Worm (Caenorhabditis elegans): Measurements from ENCODE around the gene T10G3.4.

The T10G3.4 gene

ce11 chrV:13512515-13512914, 28.3 kb upstream of the T10G3.4 start:
- TF ChIP-seq nhr-77 (tag; optimal IDR thresholded peaks at IDR 0.05): no peak
- no peak for TF ChIP-seq nhr-11 (tag; optimal IDR thresholded peaks at IDR 0.05)
- TF ChIP-seq Y55F3AM.14 (GFP tag; optimal IDR thresholded peaks at IDR 0.05): no peak
- no peak for TF ChIP-seq lsy-2 (tag; optimal IDR thresholded peaks at IDR 0.05)
- TF ChIP-seq C34F6.9 (tag; optimal IDR thresholded peaks at IDR 0.05): no peak
- no peak for TF ChIP-seq mdl-1 (tag; optimal IDR thresholded peaks at IDR 0.05)
- no peak for TF ChIP-seq alr-1 (tag; optimal IDR thresholded peaks at IDR 0.05)
- no peak for TF ChIP-seq nhr-12 (tag; optimal IDR thresholded peaks at IDR 0.05)
- no peak for TF ChIP-seq dmd-4 (tag; optimal IDR thresholded peaks at IDR 0.05)
- TF ChIP-seq ZK546.5 (tag; optimal IDR thresholded peaks at IDR 0.05): no peak
- TF ChIP-seq nhr-237 (tag; optimal IDR thresholded peaks at IDR 0.05): no peak
- no peak for TF ChIP-seq egl-27 (tag; optimal IDR thresholded peaks at IDR 0.05)
- no peak for TF ChIP-seq gmeb-1 (tag; optimal IDR thresholded peaks at IDR 0.05)
- TF ChIP-seq lin-39 (tag; optimal IDR thresholded peaks at IDR 0.05): no peak

ce11 chrV:13511618-13512017, 27.4 kb upstream of the T10G3.4 start, which contains the start of gene avr-15:
Gene avr-15 (minus strand): TSS chrV:13511718.
- TF ChIP-seq ztf-4 (tag; optimal IDR thresholded peaks at IDR 0.05): no peak
- no peak for TF ChIP-seq gmeb-1 (tag; optimal IDR thresholded peaks at IDR 0.05)
- no peak for TF ChIP-seq lin-39 (tag; optimal IDR thresholded peaks at IDR 0.05)
- no peak for TF ChIP-seq ama-1 (optimal IDR thresholded peaks at IDR 0.05)

ce11 chrV:13506321-13506720, 22.1 kb upstream of the T10G3.4 start, which contains the start of gene R11G10.4:
Gene R11G10.4 (plus strand): TSS chrV:13506621.
- TF ChIP-seq fos-1 (tag; optimal IDR thresholded peaks at IDR 0.05) (no peak), nhr-10 (tag; optimal IDR thresholded peaks at IDR 0.05) (no peak), sma-3 (GFP tag; optimal IDR thresholded peaks at IDR 0.05) (no peak), ZK546.5 (tag; optimal IDR thresholded peaks at IDR 0.05) (no peak), mbf-1 (tag; optimal IDR thresholded peaks at IDR 0.05) (no peak), peb-1 (tag; optimal IDR thresholded peaks at IDR 0.05) (no peak), ceh-82 (tag; optimal IDR thresholded peaks at IDR 0.05) (no peak), lin-11 (tag; optimal IDR thresholded peaks at IDR 0.05) (no peak), snpc-4 (tag; optimal IDR thresholded peaks at IDR 0.05) (no peak), lsy-2 (tag; optimal IDR thresholded peaks at IDR 0.05) (no peak), lin-13 (GFP tag; optimal IDR thresholded peaks at IDR 0.05) (no peak), Y55F3AM.14 (GFP tag; optimal IDR thresholded peaks at IDR 0.05) (no peak)

ce11 chrV:13499227-13499626, 15.0 kb upstream of the T10G3.4 start:
- TF ChIP-seq F13H6.1 (tag; optimal IDR thresholded peaks at IDR 0.05): no peak
- no peak for TF ChIP-seq nhr-10 (tag; optimal IDR thresholded peaks at IDR 0.05)
- TF ChIP-seq ama-1 (optimal IDR thresholded peaks at IDR 0.05): no peak
- TF ChIP-seq nhr-25 (tag; optimal IDR thresholded peaks at IDR 0.05): no peak
- TF ChIP-seq sma-9 (GFP tag; optimal IDR thresholded peaks at IDR 0.05): no peak
- no peak for TF ChIP-seq sma-9 (tag; optimal IDR thresholded peaks at IDR 0.05)
- TF ChIP-seq lin-11 (tag; optimal IDR thresholded peaks at IDR 0.05): no peak
- TF ChIP-seq ztf-11 (tag; optimal IDR thresholded peaks at IDR 0.05): no peak
- no peak for TF ChIP-seq sem-4 (tag; optimal IDR thresholded peaks at IDR 0.05)
- TF ChIP-seq egl-27 (tag; optimal IDR thresholded peaks at IDR 0.05): no peak
- TF ChIP-seq dmd-4 (tag; optimal IDR thresholded peaks at IDR 0.05): no peak
- TF ChIP-seq blmp-1 (tag; optimal IDR thresholded peaks at IDR 0.05; ENCODE audit: insufficient read depth): no peak
- TF ChIP-seq Y55F3AM.14 (GFP tag; optimal IDR thresholded peaks at IDR 0.05): no peak
- no peak for TF ChIP-seq zag-1 (tag; optimal IDR thresholded peaks at IDR 0.05)

ce11 chrV:13497322-13497847, 13.1 kb upstream of the T10G3.4 start, which contains the start of the genes eea-1 and gut-2:
Gene eea-1 (minus strand): TSS chrV:13497372.
Gene gut-2 (plus strand): TSS chrV:13497690.
- no peak for TF ChIP-seq zag-1 (tag; optimal IDR thresholded peaks at IDR 0.05)
- TF ChIP-seq nhr-23 (tag; optimal IDR thresholded peaks at IDR 0.05): no peak
- TF ChIP-seq dmd-4 (tag; optimal IDR thresholded peaks at IDR 0.05): no peak
- TF ChIP-seq unc-39 (tag; optimal IDR thresholded peaks at IDR 0.05): no peak
- no peak for TF ChIP-seq ztf-11 (tag; optimal IDR thresholded peaks at IDR 0.05)
- TF ChIP-seq egl-27 (tag; optimal IDR thresholded peaks at IDR 0.05): peak; percentile 20
- TF ChIP-seq ceh-16 (tag; optimal IDR thresholded peaks at IDR 0.05): no peak
- no peak for TF ChIP-seq nhr-10 (tag; optimal IDR thresholded peaks at IDR 0.05)
- TF ChIP-seq sma-9 (GFP tag; optimal IDR thresholded peaks at IDR 0.05): peak; percentile 76
- TF ChIP-seq sma-9 (tag; optimal IDR thresholded peaks at IDR 0.05): no peak
- no peak for TF ChIP-seq nhr-237 (tag; optimal IDR thresholded peaks at IDR 0.05)
- TF ChIP-seq unc-62 (GFP tag; optimal IDR thresholded peaks at IDR 0.05): no peak
- peak; percentile 86 for TF ChIP-seq C34F6.9 (tag; optimal IDR thresholded peaks at IDR 0.05)
- peak; percentile 72 for TF ChIP-seq nhr-21 (tag; optimal IDR thresholded peaks at IDR 0.05)
- no peak for TF ChIP-seq elt-1 (tag; optimal IDR thresholded peaks at IDR 0.05)
- TF ChIP-seq nhr-25 (tag; optimal IDR thresholded peaks at IDR 0.05): peak; percentile 77
- peak; percentile 56 for TF ChIP-seq nhr-129 (tag; optimal IDR thresholded peaks at IDR 0.05)
- TF ChIP-seq ama-1 (optimal IDR thresholded peaks at IDR 0.05): no peak
- TF ChIP-seq elt-3 (tag; optimal IDR thresholded peaks at IDR 0.05): no peak
- TF ChIP-seq nhr-11 (tag; optimal IDR thresholded peaks at IDR 0.05): no peak
- TF ChIP-seq ztf-1 (GFP tag; conservative IDR thresholded peaks at IDR 0.05): no peak
- TF ChIP-seq sem-4 (tag; optimal IDR thresholded peaks at IDR 0.05): no peak
- peak; percentile 56 for TF ChIP-seq fos-1 (tag; optimal IDR thresholded peaks at IDR 0.05)
- TF ChIP-seq lin-39 (tag; optimal IDR thresholded peaks at IDR 0.05): no peak
- no peak for TF ChIP-seq blmp-1 (tag; optimal IDR thresholded peaks at IDR 0.05; ENCODE audit: insufficient read depth)
- TF ChIP-seq ceh-82 (tag; optimal IDR thresholded peaks at IDR 0.05): no peak
- peak; percentile 81 for TF ChIP-seq F13H6.1 (tag; optimal IDR thresholded peaks at IDR 0.05)
- TF ChIP-seq mdl-1 (tag; optimal IDR thresholded peaks at IDR 0.05): no peak
- TF ChIP-seq snpc-4 (tag; optimal IDR thresholded peaks at IDR 0.05): peak; percentile 54
- peak; percentile 15 for TF ChIP-seq lin-11 (tag; optimal IDR thresholded peaks at IDR 0.05)
